Fruit fly (Drosophila melanogaster): ENCODE data around the gene Septin1.

Gene Septin1

dm6 chrX:21357810-21358671 is at the start of gene Septin1 (continued):
- no peak for TF ChIP-seq luna (GFP tag; optimal IDR thresholded peaks at IDR 0.05)
- TF ChIP-seq CTCF (GFP tag; optimal IDR thresholded peaks at IDR 0.05) = peak; percentile 95
- peak; percentile 29 for TF ChIP-seq CG2712 (tag; optimal IDR thresholded peaks at IDR 0.05)
- no peak for TF ChIP-seq unc-4 (GFP tag; IDR thresholded peaks at IDR 0.05; ENCODE audit: partially characterized antibody)
- TF ChIP-seq Scr (GFP tag; IDR thresholded peaks at IDR 0.05; ENCODE audit: partially characterized antibody) = no peak

- TF ChIP-seq CG12659 (GFP tag; optimal IDR thresholded peaks at IDR 0.05) (peak; percentile 39), CG11085 (GFP tag; IDR thresholded peaks at IDR 0.05) (no peak), ham (GFP tag; IDR thresholded peaks at IDR 0.05) (no peak), Stat92E (GFP tag; optimal IDR thresholded peaks at IDR 0.05) (peak in 1 of 3 experiments; percentile 15), Bgb (GFP tag; IDR thresholded peaks at IDR 0.05; ENCODE audit: partially characterized antibody) (peak; percentile 81), pho (GFP tag; optimal IDR thresholded peaks at IDR 0.05) (peak; percentile 10), vnd (GFP tag; IDR thresholded peaks at IDR 0.05; ENCODE audit: partially characterized antibody) (peak; percentile 68), twi (tag; optimal IDR thresholded peaks at IDR 0.05) (no peak), nerfin-2 (GFP tag; IDR thresholded peaks at IDR 0.05; ENCODE audit: partially characterized antibody) (peak; percentile 59; the same call in 1 of the 2 replicates), exex (tag; optimal IDR thresholded peaks at IDR 0.05) (no peak), CG14860 (GFP tag; IDR thresholded peaks at IDR 0.05; ENCODE audit: partially characterized antibody) (peak; percentile 60; the same call in 2 of the 3 replicates), CG15514 (GFP tag; optimal IDR thresholded peaks at IDR 0.05) (peak; percentile 50), tll (GFP tag; optimal IDR thresholded peaks at IDR 0.05) (no peak), CG9609 (GFP tag; optimal IDR thresholded peaks at IDR 0.05) (no peak), Scr (GFP tag; IDR thresholded peaks at IDR 0.05; ENCODE audit: partially characterized antibody) (peak; percentile 73), CG10267 (tag; optimal IDR thresholded peaks at IDR 0.05) (peak; percentile 27), lab (GFP tag; optimal IDR thresholded peaks at IDR 0.05) (no peak), tna (GFP tag; IDR thresholded peaks at IDR 0.05; ENCODE audit: partially characterized antibody) (peak; percentile 74), E2f2 (GFP tag; IDR thresholded peaks at IDR 0.05) (peak; percentile 69), CG31224 (GFP tag; IDR thresholded peaks at IDR 0.05) (no peak), Ets97D (GFP tag; optimal IDR thresholded peaks at IDR 0.05) (peak; percentile 39), oc (tag; optimal IDR thresholded peaks at IDR 0.05) (no peak), CG6272 (GFP tag; IDR thresholded peaks at IDR 0.05) (no peak), BEAF-32 (GFP tag; optimal IDR thresholded peaks at IDR 0.05) (peak; percentile 79), HmgD (GFP tag; optimal IDR thresholded peaks at IDR 0.05) (peak; percentile 25), CG2129 (GFP tag; IDR thresholded peaks at IDR 0.05; ENCODE audit: partially characterized antibody) (0 out of 2 replicates have a peak, but pooled peaks have one; percentile 26), CG6683 (GFP tag; optimal IDR thresholded peaks at IDR 0.05) (no peak), zen2 (GFP tag; IDR thresholded peaks at IDR 0.05; ENCODE audit: partially characterized antibody) (peak; percentile 66; the same call in 1 of the 3 replicates), CTCF (GFP tag; optimal IDR thresholded peaks at IDR 0.05) (peak; percentile 46), CG6791 (GFP tag; IDR thresholded peaks at IDR 0.05; ENCODE audit: partially characterized antibody) (peak; percentile 86), lbe (GFP tag; optimal IDR thresholded peaks at IDR 0.05) (peak; percentile 2), MESR4 (GFP tag; optimal IDR thresholded peaks at IDR 0.05) (peak; percentile 84), gfzf (GFP tag; optimal IDR thresholded peaks at IDR 0.05) (peak; percentile 43), CG1603 (tag; optimal IDR thresholded peaks at IDR 0.05) (peak; percentile 64), ato (GFP tag; IDR thresholded peaks at IDR 0.05; ENCODE audit: partially characterized antibody) (peak; percentile 56; the same call in 1 of the 2 replicates), CHES-1-like (GFP tag; optimal IDR thresholded peaks at IDR 0.05) (peak; percentile 14), CG6765 (GFP tag; optimal IDR thresholded peaks at IDR 0.05) (no peak), CoRest (tag; optimal IDR thresholded peaks at IDR 0.05) (peak; percentile 13), phol (tag; optimal IDR thresholded peaks at IDR 0.05) (peak; percentile 47), CG2116 (GFP tag; optimal IDR thresholded peaks at IDR 0.05) (peak; percentile 63), gcm2 (GFP tag; optimal IDR thresholded peaks at IDR 0.05) (no peak)
Observed at dm6 chrX:21315852-21316251, 42.2 kb upstream of the Septin1 start, which contains the start of gene Rpt6. TSS of gene Rpt6 (plus strand) at chrX:21316052.

Measured in whole organism, embryonic.